Fruit fly (Drosophila melanogaster) whole organism, embryonic: Measurements from ENCODE around the gene Cpr65Ea.
A peak's percentile ranks its signal among the peaks of the same experiment; 100 is the strongest.

Experiments used
- Antp ChIP-seq: fragments of 200-800 bp; sonication (Bioruptor generic); optimal IDR thresholded peaks from 3 replicates; lab custom pipeline; 2016; ENCODE audit warnings: missing biosample characterization, missing genetic modification characterization
- B-H2 ChIP-seq: fragments of 200-800 bp; sonication (Bioruptor generic); optimal IDR thresholded peaks from 2 replicates; lab custom pipeline; 2018; ENCODE audit warnings: missing biosample characterization, mild to moderate bottlenecking, missing genetic modification characterization
- CG10366 ChIP-seq: fragments of 200-800 bp; sonication (Bioruptor generic); IDR thresholded peaks from 2 replicates; pipeline ENCODE4 v1.3.6; 2022; ENCODE audit warnings: missing biosample characterization, missing genetic modification characterization
- CG12769 ChIP-seq: fragments of 200-800 bp; sonication (Bioruptor generic); optimal IDR thresholded peaks from 2 replicates; lab custom pipeline; 2019; ENCODE audit warnings: missing biosample characterization, mild to moderate bottlenecking, missing genetic modification characterization, moderate library complexity
- CG15696 ChIP-seq: fragments of 200-800 bp; sonication (Bioruptor generic); optimal IDR thresholded peaks from 2 replicates; lab custom pipeline; 2019; ENCODE audit warnings: missing biosample characterization, mild to moderate bottlenecking, missing genetic modification characterization, moderate library complexity
- CG1603 ChIP-seq: fragments of 200-800 bp; sonication (Bioruptor generic); optimal IDR thresholded peaks from 2 replicates; lab custom pipeline; 2019; ENCODE audit warnings: missing biosample characterization, mild to moderate bottlenecking, missing genetic modification characterization, moderate library complexity
- CG17186 ChIP-seq: fragments of 200-800 bp; sonication (Bioruptor generic); optimal IDR thresholded peaks from 3 replicates; lab custom pipeline; 2017; ENCODE audit warnings: missing biosample characterization, missing genetic modification reagents, missing genetic modification characterization
- CG18011 ChIP-seq: fragments of 200-800 bp; sonication (Bioruptor generic); optimal IDR thresholded peaks from 2 replicates; lab custom pipeline; 2017; ENCODE audit warnings: missing biosample characterization, missing genetic modification characterization, mild to moderate bottlenecking, moderate library complexity, missing genotype
- CG18599 ChIP-seq: fragments of 200-800 bp; sonication (Bioruptor generic); optimal IDR thresholded peaks from 3 replicates; lab custom pipeline; 2017; ENCODE audit warnings: missing biosample characterization, missing genetic modification characterization, mild to moderate bottlenecking, moderate library complexity, missing genetic modification reagents
- CG2120 ChIP-seq: fragments of 200-800 bp; sonication (Bioruptor generic); optimal IDR thresholded peaks from 3 replicates; lab custom pipeline; 2016; ENCODE audit warnings: missing biosample characterization, missing genetic modification characterization
- CG2678 ChIP-seq: fragments of 200-800 bp; sonication (Bioruptor generic); optimal IDR thresholded peaks from 3 replicates; lab custom pipeline; 2019; ENCODE audit warnings: missing biosample characterization, mild to moderate bottlenecking, missing genetic modification characterization, moderate library complexity
- CG34376 ChIP-seq: fragments of 200-800 bp; sonication (Bioruptor generic); optimal IDR thresholded peaks from 2 replicates; lab custom pipeline; 2018; ENCODE audit warnings: missing biosample characterization, mild to moderate bottlenecking, missing genetic modification characterization
- CG3838 ChIP-seq: fragments of 200-800 bp; sonication (Bioruptor generic); optimal IDR thresholded peaks from 3 replicates; lab custom pipeline; 2016; ENCODE audit warnings: missing biosample characterization, missing genetic modification characterization
- CG3847 ChIP-seq: fragments of 200-800 bp; sonication (Bioruptor generic); IDR thresholded peaks from 2 replicates; pipeline ENCODE4 v1.3.6; 2022; ENCODE audit warnings: missing biosample characterization, missing genetic modification characterization
- CG4707 ChIP-seq: fragments of 200-800 bp; sonication (Bioruptor generic); optimal IDR thresholded peaks from 2 replicates; lab custom pipeline; 2018; ENCODE audit warnings: missing biosample characterization, mild to moderate bottlenecking, missing genetic modification characterization, moderate library complexity
- CG6854 ChIP-seq: fragments of 200-800 bp; sonication (Bioruptor generic); optimal IDR thresholded peaks from 3 replicates; lab custom pipeline; 2017; ENCODE audit warnings: missing biosample characterization, mild to moderate bottlenecking, missing genetic modification characterization
- CG8290 ChIP-seq, 3 experiments: fragments of 200-800 bp; sonication (Bioruptor generic); optimal IDR thresholded peaks; 2 replicates each; lab custom pipeline; 2016 to 2019; ENCODE audit warnings: missing biosample characterization in 3 of 3, missing genetic modification characterization in 3 of 3, mild to moderate bottlenecking in 2 of 3, moderate library complexity in 1 of 3
- GATAe ChIP-seq: fragments of 200-800 bp; sonication (Bioruptor generic); conservative IDR thresholded peaks from 2 replicates; pipeline ENCODE4 v1.3.6; 2022; ENCODE audit warnings: missing biosample characterization, missing genetic modification characterization
- HHEX ChIP-seq: fragments of 200-800 bp; sonication (Bioruptor generic); optimal IDR thresholded peaks from 3 replicates; lab custom pipeline; 2017; ENCODE audit warnings: missing biosample characterization, mild to moderate bottlenecking, missing genetic modification characterization, missing genetic modification reagents
- Hey ChIP-seq: fragments of 200-800 bp; sonication (Bioruptor generic); optimal IDR thresholded peaks from 3 replicates; lab custom pipeline; 2018; ENCODE audit warnings: missing biosample characterization, mild to moderate bottlenecking, missing genetic modification characterization
- Hmx ChIP-seq: fragments of 200-800 bp; sonication (Bioruptor generic); optimal IDR thresholded peaks from 2 replicates; lab custom pipeline; 2016; ENCODE audit warnings: missing biosample characterization, missing genetic modification characterization
- Hr78 ChIP-seq, 2 experiments: fragments of 200-800 bp in 1 of 2; fragments of >200 bp in 1 of 2; sonication (Bioruptor generic) in 1 of 2; optimal IDR thresholded peaks; 2 replicates each; lab custom pipeline; 2017 to 2019; ENCODE audit warnings: missing biosample characterization in 2 of 2, missing genetic modification characterization in 2 of 2, mild to moderate bottlenecking in 1 of 2, moderate library complexity in 1 of 2
- Jarid2 ChIP-seq: fragments of 200-800 bp; sonication (Bioruptor generic); optimal IDR thresholded peaks from 3 replicates; lab custom pipeline; 2017; ENCODE audit warnings: mild to moderate bottlenecking, missing biosample characterization, missing genetic modification reagents, missing genetic modification characterization
- Med ChIP-seq: fragments of 200-800 bp; sonication (Bioruptor generic); peaks from one replicate; lab custom pipeline; 2016; ENCODE audit warnings: missing biosample characterization, missing genetic modification characterization, mild to moderate bottlenecking, inconsistent platforms, moderate library complexity
- Myb ChIP-seq: fragments of 200-800 bp; sonication (Bioruptor generic); optimal IDR thresholded peaks from 2 replicates; lab custom pipeline; 2016; ENCODE audit warnings: missing biosample characterization, missing genetic modification characterization
- NFAT ChIP-seq: fragments of 200-800 bp; sonication (Bioruptor generic); IDR thresholded peaks from 2 replicates; pipeline ENCODE4 v1.3.6; 2022; ENCODE audit warnings: missing biosample characterization, missing genetic modification characterization
- Optix ChIP-seq: fragments of 200-800 bp; sonication (Bioruptor generic); IDR thresholded peaks from 3 replicates; pipeline ENCODE4 v1.3.6; 2022; ENCODE audit warnings: missing biosample characterization, missing genetic modification characterization
- Ravus ChIP-seq: fragments of 200-800 bp; sonication (Bioruptor generic); IDR thresholded peaks from 2 replicates; pipeline ENCODE4 v1.3.6; 2022; ENCODE audit warnings: missing biosample characterization, missing genetic modification characterization
- Stat92E ChIP-seq, 3 experiments: fragments of >200 bp in 2 of 3; fragments of 200-800 bp in 1 of 3; sonication (Bioruptor generic) in 1 of 3; optimal IDR thresholded peaks; 2 replicates each; lab custom pipeline; 2017 to 2019; ENCODE audit warnings: missing biosample characterization in 3 of 3, missing genetic modification characterization in 3 of 3, mild to moderate bottlenecking in 1 of 3, moderate library complexity in 1 of 3
- Taf1 ChIP-seq: fragments of 200-800 bp; sonication (Bioruptor generic); IDR thresholded peaks from 2 replicates; pipeline ENCODE4 v1.3.6; 2022; ENCODE audit warnings: missing biosample characterization, missing genetic modification characterization
- Usf ChIP-seq: fragments of 200-800 bp; sonication (Bioruptor generic); optimal IDR thresholded peaks from 2 replicates; lab custom pipeline; 2017; ENCODE audit warnings: missing genotype, missing biosample characterization, missing genetic modification characterization
- ab ChIP-seq: fragments of 200-800 bp; sonication (Bioruptor generic); optimal IDR thresholded peaks from 2 replicates; lab custom pipeline; 2016; ENCODE audit warnings: missing biosample characterization, missing genetic modification characterization
- abd-A ChIP-seq: fragments of 200-800 bp; sonication (Bioruptor generic); optimal IDR thresholded peaks from 3 replicates; lab custom pipeline; 2019; ENCODE audit warnings: missing biosample characterization, mild to moderate bottlenecking, missing genetic modification characterization, moderate library complexity
- ap ChIP-seq: fragments of 200-800 bp; sonication (Bioruptor generic); IDR thresholded peaks from 2 replicates; pipeline ENCODE4 v1.3.6; 2022; ENCODE audit warnings: missing biosample characterization, missing genetic modification characterization
- exex ChIP-seq: fragments of 200-800 bp; sonication (Bioruptor generic); optimal IDR thresholded peaks from 4 replicates; lab custom pipeline; 2018; ENCODE audit warnings: missing biosample characterization, mild to moderate bottlenecking, missing genetic modification characterization, moderate library complexity
- gem ChIP-seq: fragments of 200-800 bp; sonication (Bioruptor generic); optimal IDR thresholded peaks from 2 replicates; lab custom pipeline; 2019; ENCODE audit warnings: missing biosample characterization, mild to moderate bottlenecking, missing genetic modification characterization, moderate library complexity
- gfzf ChIP-seq: fragments of 200-800 bp; sonication (Bioruptor generic); optimal IDR thresholded peaks from 2 replicates; lab custom pipeline; 2016; ENCODE audit warnings: missing biosample characterization, mild to moderate bottlenecking, missing genetic modification characterization, moderate library complexity
- gro ChIP-seq: fragments of 200-800 bp; sonication (Bioruptor generic); optimal IDR thresholded peaks from 2 replicates; lab custom pipeline; 2016; ENCODE audit warnings: missing biosample characterization, missing genetic modification characterization
- h ChIP-seq: fragments of >200 bp; optimal IDR thresholded peaks from 2 replicates; lab custom pipeline; 2017
- hkb ChIP-seq, 2 experiments: fragments of 200-800 bp in 1 of 2; fragments of >200 bp in 1 of 2; sonication (Bioruptor generic) in 1 of 2; IDR thresholded peaks in 1 of 2; optimal IDR thresholded peaks in 1 of 2; 2 replicates each; pipeline versions ENCODE4 v1.3.6 to Lab custom; 2017 to 2022; ENCODE audit warnings: missing biosample characterization in 1 of 2, missing genetic modification characterization in 1 of 2
- ind ChIP-seq: fragments of 200-800 bp; sonication (Bioruptor generic); optimal IDR thresholded peaks from 3 replicates; lab custom pipeline; 2016; ENCODE audit warnings: missing biosample characterization, missing genetic modification characterization
- lab ChIP-seq: fragments of 200-800 bp; sonication (Bioruptor generic); optimal IDR thresholded peaks from 3 replicates; lab custom pipeline; 2017; ENCODE audit warnings: missing biosample characterization, missing genetic modification characterization, mild to moderate bottlenecking, moderate library complexity, missing genetic modification reagents
- mirr ChIP-seq: fragments of 200-800 bp; sonication (Bioruptor generic); optimal IDR thresholded peaks from 3 replicates; lab custom pipeline; 2018; ENCODE audit warnings: missing biosample characterization, mild to moderate bottlenecking, missing genetic modification characterization
- nerfin-1 ChIP-seq: fragments of 200-800 bp; sonication (Bioruptor generic); optimal IDR thresholded peaks from 3 replicates; lab custom pipeline; 2019; ENCODE audit warnings: missing biosample characterization, mild to moderate bottlenecking, missing genetic modification characterization, moderate library complexity
- otp ChIP-seq: fragments of 200-800 bp; sonication (Bioruptor generic); IDR thresholded peaks from 3 replicates; pipeline ENCODE4, ENCODE4 v1.3.6; 2022; ENCODE audit warnings: missing biosample characterization, missing genetic modification characterization
- ro ChIP-seq: fragments of 200-800 bp; sonication (Bioruptor generic); IDR thresholded peaks from 2 replicates; pipeline ENCODE4 v1.3.6; 2022; ENCODE audit warnings: missing biosample characterization, missing genetic modification characterization
- sens ChIP-seq: fragments of 200-800 bp; sonication (Bioruptor generic); peaks from one replicate; lab custom pipeline; 2016; ENCODE audit warnings: missing biosample characterization, missing genetic modification characterization
- ssp ChIP-seq: fragments of 200-800 bp; sonication (Bioruptor generic); IDR thresholded peaks from 2 replicates; pipeline ENCODE4 v1.3.6; 2022; ENCODE audit warnings: missing biosample characterization, missing genetic modification characterization
- sug ChIP-seq: fragments of 200-800 bp; optimal IDR thresholded peaks from 2 replicates; lab custom pipeline; 2019; ENCODE audit warnings: missing biosample characterization, mild to moderate bottlenecking, missing genetic modification characterization, moderate library complexity
- tap ChIP-seq: fragments of 200-800 bp; optimal IDR thresholded peaks from 3 replicates; lab custom pipeline; 2019; ENCODE audit warnings: missing biosample characterization, mild to moderate bottlenecking, missing genetic modification characterization, moderate library complexity

Gene Cpr65Ea

DNA sequence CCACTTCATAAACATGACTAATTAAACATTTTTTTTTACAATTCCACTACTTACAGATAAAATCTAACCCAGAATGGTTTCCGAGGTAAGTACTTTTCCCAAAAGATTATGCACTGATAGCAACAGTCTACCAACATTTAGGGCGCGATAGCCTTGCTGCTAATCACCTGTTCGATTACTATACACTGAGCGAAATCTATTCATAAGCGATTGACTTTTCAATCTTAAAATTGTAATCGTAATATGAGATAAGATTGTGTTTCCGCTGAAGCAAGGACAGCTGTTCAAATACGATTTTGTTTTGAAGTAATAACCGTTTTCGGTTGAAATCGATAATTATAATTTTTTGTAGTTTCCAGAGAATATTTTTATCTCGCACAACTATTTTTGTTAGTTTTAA is 46.2 kb upstream of the Cpr65Ea start (continued):
- no peak for TF ChIP-seq CG3838 (GFP tag; lab: Kevin White, UChicago)
- TF ChIP-seq Ravus = no peak
- peak; percentile 53 for TF ChIP-seq sens (GFP tag; lab: Kevin White, UChicago)
- no peak for TF ChIP-seq CG3847 (GFP tag; lab: Robert Waterston, UW)
- peak; percentile 4 for TF ChIP-seq CG1603 (tag; lab: Kevin White, UChicago)
- no peak for TF ChIP-seq Usf (GFP tag; lab: Kevin White, UChicago)
- TF ChIP-seq CG17186 = no peak
- peak; percentile 28 for TF ChIP-seq Med (GFP tag; lab: Kevin White, UChicago)
- TF ChIP-seq CG4707 (GFP tag; lab: Kevin White, UChicago) = no peak
- TF ChIP-seq otp (GFP tag; lab: Robert Waterston, UW) = no peak
- TF ChIP-seq ap = no peak
- no peak for TF ChIP-seq CG10366 (GFP tag; lab: Robert Waterston, UW)
- no peak for TF ChIP-seq NFAT (GFP tag; lab: Robert Waterston, UW)
- TF ChIP-seq Myb = no peak
- TF ChIP-seq exex = peak; percentile 96
- peak; percentile 41 for TF ChIP-seq CG34376 (GFP tag; lab: Kevin White, UChicago)
- peak; percentile 23 for TF ChIP-seq CG2120
- TF ChIP-seq HHEX (GFP tag; lab: Kevin White, UChicago) = no peak
- no peak for TF ChIP-seq abd-A (tag; lab: Kevin White, UChicago)
- TF ChIP-seq Hmx = no peak
- TF ChIP-seq CG8290 (GFP tag; optimal IDR thresholded peaks at IDR 0.05; lab: Kevin White, UChicago) = no peak
- peak in 1 of 2 experiments; percentile 5 for TF ChIP-seq CG8290 (tag; optimal IDR thresholded peaks at IDR 0.05; lab: Kevin White, UChicago)
- TF ChIP-seq CG15696 (tag; lab: Kevin White, UChicago) = no peak
- TF ChIP-seq Optix (GFP tag; lab: Robert Waterston, UW) = no peak
- TF ChIP-seq Antp = no peak
- peak; percentile 54 for TF ChIP-seq gem (tag; lab: Kevin White, UChicago)
- peak; percentile 41 for TF ChIP-seq gro (GFP tag; lab: Kevin White, UChicago)
- peak; percentile 4 for TF ChIP-seq CG2678
- TF ChIP-seq tap (tag; lab: Kevin White, UChicago) = no peak
- TF ChIP-seq ssp (GFP tag; lab: Robert Waterston, UW) = no peak
- no peak for TF ChIP-seq gfzf (GFP tag; lab: Kevin White, UChicago)
- TF ChIP-seq sug = peak; percentile 57
- TF ChIP-seq CG18599 (GFP tag; lab: Kevin White, UChicago) = peak; percentile 17
- peak; percentile 52 for TF ChIP-seq lab (GFP tag; lab: Kevin White, UChicago)
- no peak for TF ChIP-seq Stat92E (GFP tag; optimal IDR thresholded peaks at IDR 0.05; lab: Kevin White, UChicago)
- no peak for TF ChIP-seq h (lab: Kevin White, UChicago)
- no peak for TF ChIP-seq ab (GFP tag; lab: Kevin White, UChicago)
- TF ChIP-seq ro (GFP tag; lab: Robert Waterston, UW) = no peak
- no peak for TF ChIP-seq Taf1 (GFP tag; lab: Robert Waterston, UW)

DNA sequence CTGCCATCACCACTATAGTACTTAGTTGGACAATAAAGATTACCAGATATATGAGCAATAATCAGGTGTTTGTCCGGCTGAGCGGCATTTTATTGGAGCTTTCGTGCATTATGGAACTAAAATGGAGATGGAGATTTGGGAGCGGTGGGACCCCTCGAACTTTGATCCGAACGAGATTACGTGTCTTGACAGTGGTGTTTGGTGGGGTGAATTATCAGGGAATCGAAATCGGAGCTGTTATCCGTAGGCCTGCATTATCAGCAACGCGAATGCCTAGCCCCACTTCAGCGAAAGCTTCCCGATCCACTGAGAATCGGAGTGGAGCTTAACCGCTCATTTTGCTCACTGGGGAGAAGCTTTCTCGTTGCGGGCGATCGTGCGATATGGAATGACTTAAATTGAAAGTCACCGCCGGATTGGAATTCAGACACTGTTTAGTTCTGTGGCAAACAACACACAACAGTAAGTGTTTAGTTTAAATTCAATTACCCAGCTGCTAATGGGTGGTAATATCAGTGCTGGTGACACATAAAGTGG is 45.1 kb upstream of the Cpr65Ea start, which contains the start of gene Acbp2:
Gene Acbp2 (plus strand): TSS at position 417 of the 537 bp plus-strand sequence.
- TF ChIP-seq CG2678 (peak; percentile 3), B-H2 (GFP tag; lab: Kevin White, UChicago) (peak; percentile 20), nerfin-1 (no peak), CG6854 (GFP tag; lab: Kevin White, UChicago) (no peak), GATAe (GFP tag; lab: Robert Waterston, UW) (peak; percentile 66; the same call in 1 of the 2 replicates), CG12769 (tag; lab: Kevin White, UChicago) (peak; percentile 54), Jarid2 (GFP tag; lab: Kevin White, UChicago) (peak; percentile 18), sug (peak; percentile 100), Hr78 (GFP tag; optimal IDR thresholded peaks at IDR 0.05; lab: Kevin White, UChicago) (peak in 1 of 2 experiments; percentile 94), CG18011 (GFP tag; lab: Kevin White, UChicago) (no peak), lab (GFP tag; lab: Kevin White, UChicago) (peak; percentile 25), ind (GFP tag; lab: Kevin White, UChicago) (no peak), Hey (tag; lab: Kevin White, UChicago) (peak; percentile 30), hkb (optimal IDR thresholded peaks at IDR 0.05; lab: Kevin White, UChicago) (no peak), hkb (GFP tag; IDR thresholded peaks at IDR 0.05; lab: Robert Waterston, UW) (0 out of 2 replicates have a peak, but pooled peaks have one; percentile 36), Med (GFP tag; lab: Kevin White, UChicago) (peak; percentile 55), mirr (peak; percentile 63)
